Worm (Caenorhabditis elegans) whole organism, L2 larva: ENCODE results near the gene K02D3.1.

Source experiments
- C34F6.9 ChIP-seq: fragments of 150-350 bp; optimal IDR thresholded peaks from 2 replicates; lab custom pipeline; 2014; ENCODE audit warnings: missing biosample characterization, missing genetic modification characterization
- F13H6.1 ChIP-seq: sonication (generic microtip); optimal IDR thresholded peaks from 2 replicates; lab custom pipeline; 2016; ENCODE audit warnings: missing genetic modification characterization, missing compliant biosample characterization
- R02D3.7 ChIP-seq: fragments of 150-350 bp; optimal IDR thresholded peaks from 2 replicates; lab custom pipeline; 2014; ENCODE audit warnings: missing biosample characterization, missing genetic modification characterization
- ceh-16 ChIP-seq: fragments of 150-350 bp; optimal IDR thresholded peaks from 2 replicates; lab custom pipeline; 2014; ENCODE audit warnings: missing biosample characterization, missing genetic modification characterization
- crh-2 ChIP-seq: sonication (generic microtip); optimal IDR thresholded peaks from 2 replicates; lab custom pipeline; 2017; ENCODE audit warnings: missing biosample characterization, missing genetic modification characterization
- elt-1 ChIP-seq: fragments of 150-350 bp; optimal IDR thresholded peaks from 2 replicates; lab custom pipeline; 2014; ENCODE audit warnings: missing biosample characterization, missing genetic modification characterization
- fos-1 ChIP-seq: fragments of 150-350 bp; optimal IDR thresholded peaks from 2 replicates; lab custom pipeline; 2014; ENCODE audit warnings: missing biosample characterization, missing genetic modification characterization
- gmeb-1 ChIP-seq: fragments of 150-350 bp; optimal IDR thresholded peaks from 2 replicates; lab custom pipeline; 2014; ENCODE audit warnings: missing biosample characterization, missing genetic modification characterization
- lin-11 ChIP-seq: fragments of 150-350 bp; sonication (generic microtip); optimal IDR thresholded peaks from 2 replicates; lab custom pipeline; 2014; ENCODE audit warnings: missing biosample characterization, missing genetic modification characterization, inconsistent platforms, mixed read lengths
- mdl-1 ChIP-seq, 2 experiments: fragments of 150-350 bp in 1 of 2; sonication (generic microtip) in 1 of 2; optimal IDR thresholded peaks; 2 replicates each; lab custom pipeline; 2017; ENCODE audit warnings: missing biosample characterization in 2 of 2, missing genetic modification characterization in 2 of 2
- nhr-12 ChIP-seq: fragments of 150-350 bp; optimal IDR thresholded peaks from 2 replicates; lab custom pipeline; 2014; ENCODE audit warnings: missing biosample characterization, missing genetic modification characterization
- nhr-129 ChIP-seq: fragments of 150-350 bp; optimal IDR thresholded peaks from 2 replicates; lab custom pipeline; 2014; ENCODE audit warnings: missing biosample characterization, missing genetic modification characterization
- sma-9 ChIP-seq, 2 experiments: fragments of 150-350 bp in 1 of 2; sonication (generic microtip) in 1 of 2; optimal IDR thresholded peaks; 2 replicates each; lab custom pipeline; 2014 to 2016; ENCODE audit warnings: missing genetic modification characterization in 2 of 2, mild to moderate bottlenecking in 1 of 2, missing biosample characterization in 1 of 2, missing compliant biosample characterization in 1 of 2, missing genetic modification reagents in 1 of 2, moderate library complexity in 1 of 2
- unc-39 ChIP-seq: fragments of 150-350 bp; optimal IDR thresholded peaks from 2 replicates; lab custom pipeline; 2014; ENCODE audit warnings: missing biosample characterization, missing genetic modification characterization
- unc-55 ChIP-seq: fragments of 150-350 bp; sonication (generic microtip); optimal IDR thresholded peaks from 3 replicates; lab custom pipeline; 2014; ENCODE audit warnings: missing biosample characterization, missing genetic modification reagents, missing genetic modification characterization
- unc-62 ChIP-seq: fragments of 150-350 bp; optimal IDR thresholded peaks from 2 replicates; lab custom pipeline; 2014; ENCODE audit warnings: missing biosample characterization, missing genetic modification reagents, missing genetic modification characterization
- ztf-1 ChIP-seq: fragments of 200-800 bp; sonication (Bioruptor generic); conservative IDR thresholded peaks from 2 replicates; pipeline ENCODE4 v1.3.6; 2022; ENCODE audit warnings: missing genetic modification characterization, missing compliant biosample characterization
- ztf-11 ChIP-seq: sonication (generic microtip); optimal IDR thresholded peaks from 2 replicates; lab custom pipeline; 2017; ENCODE audit warnings: missing biosample characterization, missing genetic modification characterization

The K02D3.1 gene

ce11 chrX:13754498-13754897 lies 47.8 kb downstream of the K02D3.1 start (continued):
- TF ChIP-seq C34F6.9 (tag; lab: Kevin White, UChicago), result peak; percentile 44
- TF ChIP-seq fos-1 (tag; lab: Kevin White, UChicago), result no peak
- TF ChIP-seq elt-1 (tag; lab: Kevin White, UChicago), result no peak
- TF ChIP-seq R02D3.7 (tag; lab: Kevin White, UChicago), result no peak
- TF ChIP-seq crh-2 (tag; lab: Kevin White, UChicago), result peak; percentile 34
- no peak for TF ChIP-seq unc-39
- peak; percentile 9 for TF ChIP-seq F13H6.1 (tag; lab: Kevin White, UChicago)

ce11 chrX:13755469-13755868 lies 48.8 kb downstream of the K02D3.1 start, which contains the start of gene aakb-1:
Gene aakb-1 (plus strand): TSS chrX:13755769.
- TF ChIP-seq R02D3.7 (tag; lab: Kevin White, UChicago) (no peak), mdl-1 (tag; optimal IDR thresholded peaks at IDR 0.05; lab: Kevin White, UChicago) (no peak), gmeb-1 (tag; lab: Kevin White, UChicago) (no peak), lin-11 (tag; lab: Kevin White, UChicago) (no peak), unc-62 (no peak), unc-55 (GFP tag; lab: Kevin White, UChicago) (no peak), F13H6.1 (tag; lab: Kevin White, UChicago) (no peak), nhr-129 (tag; lab: Kevin White, UChicago) (no peak), nhr-12 (tag; lab: Kevin White, UChicago) (no peak), sma-9 (GFP tag; optimal IDR thresholded peaks at IDR 0.05; lab: Kevin White, UChicago) (no peak), sma-9 (tag; optimal IDR thresholded peaks at IDR 0.05; lab: Kevin White, UChicago) (no peak), ztf-11 (no peak), ceh-16 (tag; lab: Kevin White, UChicago) (no peak), C34F6.9 (tag; lab: Kevin White, UChicago) (no peak), ztf-1 (GFP tag; lab: Robert Waterston, UW) (no peak)
